Fruit fly (Drosophila melanogaster): ENCODE measurements around the gene CG32856.

Gene CG32856

DNA sequence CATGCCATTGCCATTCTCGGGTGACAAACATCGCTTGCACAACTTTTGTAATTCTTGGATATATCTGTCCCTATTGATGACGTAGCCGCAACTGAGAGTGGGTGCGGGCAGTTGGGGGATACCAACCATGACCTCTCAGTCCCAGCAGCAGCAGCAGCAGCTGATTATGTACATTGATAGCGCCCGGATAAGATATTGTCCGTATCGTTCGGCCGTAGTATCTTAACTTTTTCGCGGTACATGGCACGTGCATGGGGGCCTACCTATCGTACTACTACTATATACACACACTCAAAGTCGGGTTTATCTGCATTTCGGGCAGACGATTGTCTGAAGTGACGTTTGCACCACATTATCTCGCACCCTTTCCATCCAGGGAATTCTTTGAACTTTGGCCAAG, 49.4 kb upstream of the CG32856 start:
- TF ChIP-seq CG34406 (GFP tag; optimal IDR thresholded peaks at IDR 0.05) = no peak
- TF ChIP-seq fkh (GFP tag; optimal IDR thresholded peaks at IDR 0.05) = peak; percentile 29
- no peak for TF ChIP-seq dac (GFP tag; optimal IDR thresholded peaks at IDR 0.05)
- TF ChIP-seq vri (GFP tag; optimal IDR thresholded peaks at IDR 0.05) = peak; percentile 0
- no peak for TF ChIP-seq CG11902 (GFP tag; optimal IDR thresholded peaks at IDR 0.05)
- no peak for TF ChIP-seq CG16779 (tag; optimal IDR thresholded peaks at IDR 0.05)
- TF ChIP-seq CG6792 (GFP tag; optimal IDR thresholded peaks at IDR 0.05) = no peak
- TF ChIP-seq Eip75B (GFP tag; optimal IDR thresholded peaks at IDR 0.05) = no peak
- no peak for TF ChIP-seq fd59A (GFP tag; optimal IDR thresholded peaks at IDR 0.05)
- TF ChIP-seq CG6854 (GFP tag; optimal IDR thresholded peaks at IDR 0.05) = no peak
- no peak for TF ChIP-seq Hr38 (GFP tag; optimal IDR thresholded peaks at IDR 0.05)

DNA sequence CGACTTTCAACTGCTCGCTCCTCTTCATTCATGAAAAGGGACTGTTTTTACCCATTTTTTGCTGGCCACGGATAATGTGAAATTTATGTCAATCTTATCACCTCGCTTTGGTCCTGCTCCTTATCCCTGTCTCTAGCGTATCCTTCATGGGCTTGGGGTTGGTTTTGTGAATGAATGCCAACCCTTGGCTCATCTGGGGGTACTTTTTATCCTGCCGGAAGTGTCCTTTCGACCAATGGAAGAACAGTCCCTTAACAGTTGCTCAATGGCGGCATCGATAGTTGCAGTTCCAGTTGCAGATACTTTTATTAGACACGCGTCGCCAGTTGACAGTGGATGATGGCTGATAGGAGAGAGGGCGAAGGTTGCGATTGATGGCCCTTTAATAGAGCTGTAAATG, 48.4 kb upstream of the CG32856 start:
- TF ChIP-seq Lpt (GFP tag; optimal IDR thresholded peaks at IDR 0.05) (no peak), CG8119 (GFP tag; IDR thresholded peaks at IDR 0.05) (no peak), CG3032 (tag; optimal IDR thresholded peaks at IDR 0.05) (no peak), net (GFP tag; optimal IDR thresholded peaks at IDR 0.05) (no peak), Ets96B (tag; optimal IDR thresholded peaks at IDR 0.05) (no peak), dac (GFP tag; optimal IDR thresholded peaks at IDR 0.05) (no peak), lz (GFP tag; optimal IDR thresholded peaks at IDR 0.05) (no peak), CG6854 (GFP tag; optimal IDR thresholded peaks at IDR 0.05) (no peak)

DNA sequence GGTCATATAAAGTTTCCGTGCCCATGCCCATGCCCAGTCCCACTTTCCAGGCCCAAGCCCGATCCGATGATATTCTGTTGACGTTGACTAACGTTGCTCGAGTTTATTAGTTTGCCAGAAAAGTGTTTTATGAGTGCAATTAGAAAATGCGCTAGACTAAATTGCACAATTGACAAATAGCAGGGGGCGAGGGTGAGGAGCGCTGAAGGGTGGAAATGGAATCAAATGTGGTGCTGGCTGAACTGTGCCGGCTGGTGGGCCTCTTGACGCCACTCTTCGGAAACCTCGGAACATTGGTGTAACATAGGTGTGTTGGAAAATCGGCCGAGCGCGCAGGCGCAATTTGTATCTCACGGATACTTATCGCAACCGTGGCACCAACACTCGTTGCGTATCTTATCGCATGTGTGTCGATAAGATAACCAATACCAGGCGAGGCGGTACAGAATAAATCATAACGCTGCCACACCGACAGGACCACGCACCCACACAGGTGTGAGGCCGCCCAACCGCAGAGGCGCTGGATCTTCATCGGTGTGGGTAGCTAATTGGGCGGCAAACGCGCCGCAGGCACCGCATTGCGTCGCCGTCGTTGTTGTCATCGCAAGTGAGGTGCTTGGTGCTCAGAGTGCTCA, 46.7 kb upstream of the CG32856 start:
- TF ChIP-seq vri (GFP tag; optimal IDR thresholded peaks at IDR 0.05) (peak; percentile 72), fkh (GFP tag; optimal IDR thresholded peaks at IDR 0.05) (peak; percentile 58), Hr38 (GFP tag; optimal IDR thresholded peaks at IDR 0.05) (no peak), Eip78C (GFP tag) (no peak)

DNA sequence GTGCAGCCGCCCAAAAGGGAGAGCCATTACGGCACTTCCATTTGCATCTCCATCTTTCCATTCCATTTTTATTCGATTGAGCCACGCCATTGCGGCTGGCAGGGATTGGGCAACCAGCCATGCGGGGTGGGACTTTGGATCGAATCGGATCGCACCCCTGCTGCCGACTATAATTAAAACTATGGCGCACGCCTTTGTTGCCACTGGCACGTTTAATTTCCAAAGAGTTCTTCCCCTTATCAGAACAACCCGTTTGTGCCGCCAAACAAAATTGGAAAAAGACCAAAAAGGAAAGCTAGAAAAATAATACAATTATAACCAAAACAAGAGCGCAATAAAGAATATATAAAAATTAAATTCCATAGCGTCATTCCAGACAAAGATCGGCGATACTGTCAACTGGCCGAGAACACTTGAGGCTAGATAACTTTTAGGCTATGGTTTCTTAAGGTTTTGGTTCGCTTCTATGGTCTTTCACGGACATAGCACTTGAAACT, 44.9 kb upstream of the CG32856 start:
- TF ChIP-seq CG7368 (GFP tag; optimal IDR thresholded peaks at IDR 0.05) = no peak

DNA sequence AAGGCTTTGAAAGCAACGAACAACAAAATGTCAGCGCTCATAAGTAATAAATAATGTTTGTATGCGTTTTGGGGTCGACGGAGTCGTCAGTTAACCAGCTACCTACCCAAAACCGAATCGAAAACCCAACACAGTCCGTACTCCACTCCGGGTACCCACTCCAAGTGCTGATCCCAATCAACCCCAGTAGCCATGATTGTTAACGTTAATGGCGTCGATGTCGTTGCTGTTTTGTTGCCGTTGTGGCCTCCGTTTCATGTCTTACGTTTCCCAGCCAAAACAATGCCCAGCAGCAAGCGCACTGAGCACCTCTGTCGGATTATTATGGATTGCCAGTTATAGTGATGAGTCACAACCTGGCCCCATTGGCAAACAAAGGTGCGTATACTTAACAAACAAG, 43.9 kb upstream of the CG32856 start, which contains the start of gene GATAe:
TSS of gene GATAe (plus strand) at position 76 of the 400 bp plus-strand sequence.
- no peak for TF ChIP-seq Gug (GFP tag; IDR thresholded peaks at IDR 0.05)
- peak; percentile 33 for TF ChIP-seq Eip78C (GFP tag)
- TF ChIP-seq vri (GFP tag; optimal IDR thresholded peaks at IDR 0.05) = peak; percentile 49
- TF ChIP-seq Sox14 (GFP tag; optimal IDR thresholded peaks at IDR 0.05) = peak; percentile 3
- TF ChIP-seq fkh (GFP tag; optimal IDR thresholded peaks at IDR 0.05) = peak; percentile 8

DNA sequence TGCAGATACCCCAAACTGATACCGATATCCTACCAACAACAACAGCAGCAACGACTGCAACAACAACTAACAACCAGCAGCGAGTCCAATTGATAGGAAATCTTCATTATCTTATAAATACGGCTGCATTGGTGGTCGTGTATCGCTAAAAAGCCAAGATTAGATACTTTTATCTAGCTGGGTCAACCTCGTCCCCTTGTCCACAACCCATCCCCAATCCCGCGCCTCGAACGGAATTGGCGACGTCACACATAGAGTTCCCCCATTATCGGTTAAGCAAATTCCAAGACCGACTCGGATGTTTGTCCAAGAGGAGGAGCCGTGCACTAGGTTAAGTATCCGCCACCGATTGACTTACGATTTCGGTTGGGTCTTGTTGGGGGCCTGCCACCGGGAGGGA, 43.1 kb upstream of the CG32856 start:
- no peak for TF ChIP-seq Hr39 (GFP tag; optimal IDR thresholded peaks at IDR 0.05)
- TF ChIP-seq CG6854 (GFP tag; optimal IDR thresholded peaks at IDR 0.05) = no peak
- TF ChIP-seq fkh (GFP tag; optimal IDR thresholded peaks at IDR 0.05) = peak; percentile 27
- no peak for TF ChIP-seq eg (GFP tag; IDR thresholded peaks at IDR 0.05)
- no peak for TF ChIP-seq CG6808 (GFP tag; optimal IDR thresholded peaks at IDR 0.05)
- no peak for TF ChIP-seq CG6792 (GFP tag; optimal IDR thresholded peaks at IDR 0.05)

DNA sequence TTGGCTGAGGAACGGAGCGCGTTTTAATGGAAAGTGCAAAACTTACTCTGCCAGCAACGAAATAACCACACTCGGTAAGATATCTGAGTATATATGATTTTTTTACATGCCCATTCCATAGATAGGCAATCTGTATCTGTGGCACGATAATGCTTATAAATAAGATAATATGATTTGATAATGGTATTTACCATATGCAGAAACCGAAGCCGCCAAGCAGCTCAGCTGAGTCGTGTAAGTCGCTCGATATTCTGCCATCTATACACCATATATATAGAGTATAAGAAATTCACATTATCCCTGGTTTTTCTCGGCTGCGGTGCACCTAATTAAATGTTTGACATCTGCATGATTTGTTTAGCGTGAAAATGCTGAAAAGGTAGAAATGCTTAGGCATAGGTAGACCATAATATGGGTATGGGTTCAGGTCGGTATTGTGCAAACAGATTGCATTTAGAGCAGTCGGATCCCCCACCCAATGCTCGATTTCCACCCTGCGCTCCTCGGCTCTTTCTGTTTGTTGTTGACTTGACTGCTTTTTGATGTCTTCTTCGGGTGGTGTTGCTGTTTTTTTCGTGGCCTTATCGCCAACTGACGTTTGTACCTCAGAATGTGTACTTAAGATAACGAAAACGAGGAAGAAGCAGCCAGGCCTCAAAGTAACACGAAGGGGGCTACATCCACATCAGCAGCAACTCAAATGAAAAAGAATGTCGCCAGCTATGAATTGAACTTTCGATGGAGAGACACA, 41.8 kb upstream of the CG32856 start:
- peak; percentile 91 for TF ChIP-seq fkh (GFP tag; optimal IDR thresholded peaks at IDR 0.05)
- peak; percentile 63 for TF ChIP-seq svp (GFP tag)
- no peak for TF ChIP-seq CG10631 (GFP tag; optimal IDR thresholded peaks at IDR 0.05)
- no peak for TF ChIP-seq Gug (GFP tag; IDR thresholded peaks at IDR 0.05)
- no peak for TF ChIP-seq lz (GFP tag; optimal IDR thresholded peaks at IDR 0.05)
- no peak for TF ChIP-seq dac (GFP tag; optimal IDR thresholded peaks at IDR 0.05)
- TF ChIP-seq CG11762 (GFP tag; optimal IDR thresholded peaks at IDR 0.05; ENCODE audit: insufficient read depth) = no peak
- no peak for TF ChIP-seq CG8119 (GFP tag; IDR thresholded peaks at IDR 0.05)
- TF ChIP-seq Eip78C (GFP tag) = peak; percentile 7
